Worm (Caenorhabditis elegans) whole organism, early embryonic: ENCODE data around the gene K12H4.5.

Source experiments
- B0310.2 ChIP-seq: sonication (generic microtip); optimal IDR thresholded peaks from 2 replicates; lab custom pipeline; 2016; ENCODE audit warnings: mild to moderate bottlenecking, missing genetic modification characterization, missing compliant biosample characterization
- F13C5.2 ChIP-seq: sonication (generic microtip); optimal IDR thresholded peaks from 2 replicates; lab custom pipeline; 2017; ENCODE audit warnings: mild to moderate bottlenecking, missing genetic modification characterization, inconsistent platforms, missing compliant biosample characterization
- aly-1 ChIP-seq: sonication (generic microtip); optimal IDR thresholded peaks from 2 replicates; lab custom pipeline; 2016; ENCODE audit warnings: missing genetic modification characterization, missing compliant biosample characterization
- ama-1 ChIP-seq: fragments of 150-350 bp; optimal IDR thresholded peaks from 2 replicates; lab custom pipeline; 2014
- ceh-13 ChIP-seq: fragments of 200-800 bp; sonication (Bioruptor generic); optimal IDR thresholded peaks from 2 replicates; lab custom pipeline; 2018; ENCODE audit warnings: mild to moderate bottlenecking, missing genetic modification characterization, missing compliant biosample characterization
- ceh-36 ChIP-seq: sonication (generic microtip); optimal IDR thresholded peaks from 2 replicates; lab custom pipeline; 2016; ENCODE audit warnings: missing genetic modification characterization, inconsistent platforms, missing compliant biosample characterization
- ets-7 ChIP-seq: sonication (generic microtip); optimal IDR thresholded peaks from 2 replicates; lab custom pipeline; 2016; ENCODE audit warnings: missing genotype, missing genetic modification characterization, missing compliant biosample characterization
- flt-1 ChIP-seq: fragments of 200-800 bp; sonication (Bioruptor generic); IDR thresholded peaks from 2 replicates; pipeline ENCODE4 v1.3.6; 2022; ENCODE audit warnings: missing genetic modification characterization, missing compliant biosample characterization
- hmbx-1 ChIP-seq: sonication (generic microtip); optimal IDR thresholded peaks from 2 replicates; lab custom pipeline; 2016; ENCODE audit warnings: mild to moderate bottlenecking, missing genetic modification characterization, missing compliant biosample characterization
- hmg-4 ChIP-seq: fragments of 200-800 bp; sonication (Bioruptor generic); optimal IDR thresholded peaks from 2 replicates; lab custom pipeline; 2018; ENCODE audit warnings: mild to moderate bottlenecking, missing genetic modification characterization, missing compliant biosample characterization
- hnd-1 ChIP-seq: sonication (generic microtip); optimal IDR thresholded peaks from 2 replicates; lab custom pipeline; 2016; ENCODE audit warnings: missing genetic modification characterization, missing compliant biosample characterization
- pes-1 ChIP-seq: fragments of 200-800 bp; sonication (Bioruptor generic); IDR thresholded peaks from 2 replicates; pipeline ENCODE4 v1.3.6; 2022; ENCODE audit warnings: missing genetic modification reagents, missing genetic modification characterization, missing compliant biosample characterization
- scrt-1 ChIP-seq: fragments of 200-800 bp; sonication (Bioruptor generic); IDR thresholded peaks from 2 replicates; pipeline ENCODE4 v1.3.6; 2022; ENCODE audit warnings: missing genetic modification characterization, missing compliant biosample characterization
- sea-1 ChIP-seq: fragments of 200-800 bp; sonication (Bioruptor generic); conservative IDR thresholded peaks from 2 replicates; pipeline ENCODE4 v1.3.6; 2022; ENCODE audit warnings: missing genetic modification characterization, missing compliant biosample characterization
- tbx-11 ChIP-seq: fragments of 200-800 bp; sonication (Bioruptor generic); IDR thresholded peaks from 2 replicates; pipeline ENCODE4 v1.3.6; 2022; ENCODE audit warnings: missing genetic modification characterization, missing compliant biosample characterization
- tbx-37 ChIP-seq: fragments of 200-800 bp; sonication (Bioruptor generic); conservative IDR thresholded peaks from 2 replicates; pipeline ENCODE4 v1.3.6; 2022; ENCODE audit warnings: missing genetic modification reagents, missing genetic modification characterization, missing compliant biosample characterization
- tra-4 ChIP-seq: sonication (generic microtip); optimal IDR thresholded peaks from 2 replicates; lab custom pipeline; 2017; ENCODE audit warnings: missing genetic modification characterization, missing compliant biosample characterization

Gene K12H4.5

ce11 chrIII:8044717-8045116 lies 430 bp downstream of the K12H4.5 start, which contains the start of gene spcs-3:
spcs-3 (plus strand) TSS chrIII:8045017.
- TF ChIP-seq B0310.2 (no peak), tra-4 (tag; lab: Kevin White, UChicago) (no peak), F13C5.2 (tag; lab: Kevin White, UChicago) (no peak)

ce11 chrIII:8045734-8046133 lies 1.4 kb downstream of the K12H4.5 start, which contains the start of gene K12H4.3:
K12H4.3 (plus strand) TSS chrIII:8046034.
- TF ChIP-seq hnd-1 (no peak), tra-4 (tag; lab: Kevin White, UChicago) (no peak), hmg-4 (GFP tag; lab: Kevin White, UChicago) (no peak), ceh-36 (no peak), aly-1 (no peak), hmbx-1 (tag; lab: Kevin White, UChicago) (no peak), sea-1 (no peak), B0310.2 (no peak), ceh-13 (GFP tag; lab: Kevin White, UChicago) (no peak), ama-1 (no peak), flt-1 (GFP tag; lab: Robert Waterston, UW) (no peak), F13C5.2 (tag; lab: Kevin White, UChicago) (no peak), tbx-11 (GFP tag; lab: Robert Waterston, UW) (no peak), pes-1 (GFP tag; lab: Robert Waterston, UW) (no peak), ets-7 (tag; lab: Kevin White, UChicago) (no peak), scrt-1 (GFP tag; lab: Robert Waterston, UW) (no peak), tbx-37 (GFP tag; lab: Robert Waterston, UW) (no peak)

- TF ChIP-seq ama-1 (no peak), scrt-1 (GFP tag; lab: Robert Waterston, UW) (no peak), ceh-36 (no peak), hnd-1 (no peak), F13C5.2 (tag; lab: Kevin White, UChicago) (no peak), tra-4 (tag; lab: Kevin White, UChicago) (no peak), hmg-4 (GFP tag; lab: Kevin White, UChicago) (no peak), flt-1 (GFP tag; lab: Robert Waterston, UW) (no peak), hmbx-1 (tag; lab: Kevin White, UChicago) (no peak)
These were observed 3.1 kb downstream of the K12H4.5 start, which contains the start of gene K12H4.2 for ce11 chrIII:8047412-8047811. K12H4.2 (plus strand) TSS chrIII:8047712.

- no peak for TF ChIP-seq sea-1
- TF ChIP-seq ceh-36 = no peak
- no peak for TF ChIP-seq hnd-1
- TF ChIP-seq scrt-1 (GFP tag; lab: Robert Waterston, UW) = no peak
- TF ChIP-seq pes-1 (GFP tag; lab: Robert Waterston, UW) = no peak
- no peak for TF ChIP-seq tra-4 (tag; lab: Kevin White, UChicago)
- TF ChIP-seq ets-7 (tag; lab: Kevin White, UChicago) = no peak
- TF ChIP-seq aly-1 = no peak
- no peak for TF ChIP-seq F13C5.2 (tag; lab: Kevin White, UChicago)
- TF ChIP-seq hmbx-1 (tag; lab: Kevin White, UChicago) = no peak
- TF ChIP-seq tbx-11 (GFP tag; lab: Robert Waterston, UW) = no peak
- TF ChIP-seq tbx-37 (GFP tag; lab: Robert Waterston, UW) = no peak
- no peak for TF ChIP-seq B0310.2
- no peak for TF ChIP-seq ceh-13 (GFP tag; lab: Kevin White, UChicago)
- TF ChIP-seq ama-1 = no peak
- TF ChIP-seq hmg-4 (GFP tag; lab: Kevin White, UChicago) = no peak
- TF ChIP-seq flt-1 (GFP tag; lab: Robert Waterston, UW) = no peak
These were observed 6.7 kb downstream of the K12H4.5 start, which contains the start of gene K12H4.7 for ce11 chrIII:8050944-8051343. K12H4.7 (minus strand) TSS chrIII:8051081.

ce11 chrIII:8051838-8052237 lies 7.6 kb downstream of the K12H4.5 start:
- no peak for TF ChIP-seq F13C5.2 (tag; lab: Kevin White, UChicago)
- TF ChIP-seq tbx-37 (GFP tag; lab: Robert Waterston, UW) = no peak
- no peak for TF ChIP-seq ceh-36
- no peak for TF ChIP-seq ceh-13 (GFP tag; lab: Kevin White, UChicago)

- no peak for TF ChIP-seq tbx-37 (GFP tag; lab: Robert Waterston, UW)
- TF ChIP-seq pes-1 (GFP tag; lab: Robert Waterston, UW) = no peak
- no peak for TF ChIP-seq ceh-13 (GFP tag; lab: Kevin White, UChicago)
- TF ChIP-seq F13C5.2 (tag; lab: Kevin White, UChicago) = no peak
- TF ChIP-seq hnd-1 = no peak
- no peak for TF ChIP-seq ama-1
- no peak for TF ChIP-seq sea-1
- TF ChIP-seq hmbx-1 (tag; lab: Kevin White, UChicago) = no peak
These were observed 16.8 kb downstream of the K12H4.5 start for ce11 chrIII:8061114-8061513.

ce11 chrIII:8063659-8064058 lies 19.4 kb downstream of the K12H4.5 start:
- TF ChIP-seq F13C5.2 (tag; lab: Kevin White, UChicago) (no peak), pes-1 (GFP tag; lab: Robert Waterston, UW) (no peak), tra-4 (tag; lab: Kevin White, UChicago) (no peak), B0310.2 (no peak), ama-1 (no peak), sea-1 (no peak), ceh-36 (no peak), hmbx-1 (tag; lab: Kevin White, UChicago) (no peak), aly-1 (no peak), tbx-11 (GFP tag; lab: Robert Waterston, UW) (no peak), scrt-1 (GFP tag; lab: Robert Waterston, UW) (no peak), ceh-13 (GFP tag; lab: Kevin White, UChicago) (no peak), ets-7 (tag; lab: Kevin White, UChicago) (no peak), tbx-37 (GFP tag; lab: Robert Waterston, UW) (no peak), hmg-4 (GFP tag; lab: Kevin White, UChicago) (no peak)

- no peak for TF ChIP-seq scrt-1 (GFP tag; lab: Robert Waterston, UW)
These were observed 20.8 kb downstream of the K12H4.5 start for ce11 chrIII:8065101-8065500.
